Fruit fly (Drosophila melanogaster): ENCODE measurements around the gene CenG1A.

Gene CenG1A

DNA sequence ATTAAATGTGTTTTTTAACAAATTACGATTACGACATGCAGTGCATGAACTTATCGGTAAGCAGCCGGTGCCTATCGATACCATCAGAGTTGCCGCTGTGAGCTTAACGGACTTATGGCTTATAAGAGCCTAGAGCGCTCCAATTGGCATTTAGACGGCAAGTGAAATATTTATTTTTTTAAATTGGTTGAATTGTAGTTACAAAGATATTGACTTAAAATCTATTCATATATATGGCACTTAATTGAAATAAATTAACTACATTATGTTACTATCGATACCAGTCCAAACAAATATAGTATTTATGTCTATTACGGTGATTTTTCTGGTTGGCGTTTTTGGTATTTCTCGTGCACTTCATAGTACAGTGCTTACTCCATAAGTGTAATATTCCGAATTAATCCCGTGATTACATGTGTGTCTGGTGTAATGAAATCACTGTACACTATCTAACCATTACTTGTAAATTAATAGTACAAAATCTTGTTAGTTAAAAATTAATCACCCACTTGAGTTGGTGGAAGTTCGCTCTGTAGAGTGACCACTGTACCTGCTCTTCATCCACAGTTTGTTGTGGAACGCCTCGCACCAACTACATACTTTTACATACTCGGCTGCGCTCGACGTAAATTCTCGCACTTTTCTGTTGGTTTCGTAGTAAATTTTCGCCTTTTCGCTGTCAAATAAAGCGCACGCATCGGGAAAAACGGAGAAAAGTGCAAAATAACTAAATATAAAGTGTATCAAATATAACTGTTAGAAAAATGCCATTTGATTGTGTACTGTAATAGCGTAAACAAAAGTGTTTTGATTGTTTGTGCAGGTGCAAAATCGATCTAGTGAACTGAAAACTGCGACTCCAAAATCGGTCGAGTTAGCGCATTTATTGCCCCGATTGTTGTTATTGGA lies at the start of gene CenG1A, which contains the start of gene mRpS23:
CenG1A (plus strand) TSS at position 563 of the 909 bp plus-strand sequence.
mRpS23 (minus strand) TSS at position 71 of the 909 bp plus-strand sequence.
- peak; percentile 99 for TF ChIP-seq noc (tag; optimal IDR thresholded peaks at IDR 0.05)

DNA sequence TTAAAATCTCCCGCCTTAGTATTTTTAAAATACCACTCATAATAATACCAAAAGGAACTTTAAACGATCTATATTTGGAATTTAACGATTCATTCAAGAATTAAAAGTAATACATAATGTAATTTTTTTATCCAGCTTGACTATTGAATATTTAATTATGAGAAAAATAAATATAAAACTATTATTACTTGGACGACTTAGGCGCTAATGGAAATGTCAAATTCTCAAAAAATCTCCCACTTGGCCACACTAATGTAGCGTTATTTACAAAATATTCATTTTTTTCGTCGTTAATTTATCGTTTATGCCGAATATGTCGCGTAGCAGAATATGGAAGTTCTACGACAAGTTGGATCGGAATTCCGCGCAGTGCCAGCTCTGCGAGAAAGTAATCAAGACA lies 44.6 kb upstream of the CenG1A start, which contains the start of gene CG16863:
CG16863 (plus strand) TSS at position 245 of the 400 bp plus-strand sequence.
- no peak for TF ChIP-seq noc (tag; optimal IDR thresholded peaks at IDR 0.05)

DNA sequence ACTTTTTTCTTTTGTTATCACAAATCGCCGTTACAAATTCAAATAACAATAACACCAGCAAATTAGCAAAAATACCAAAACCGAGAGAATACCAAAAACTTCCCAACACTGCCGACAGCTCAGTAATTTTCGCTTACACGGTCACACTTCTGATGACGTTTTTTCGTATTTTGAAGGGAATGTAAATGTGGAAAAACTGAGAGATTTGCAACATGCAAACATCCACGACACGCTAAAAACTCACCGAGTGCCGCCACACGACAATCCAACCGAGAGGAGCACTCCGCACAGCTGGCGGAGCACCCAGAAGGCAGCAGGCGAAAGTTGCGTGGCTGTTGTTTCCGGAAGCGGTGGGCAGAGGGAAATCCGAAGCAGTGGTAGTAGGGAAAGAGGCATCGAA lies 42.0 kb upstream of the CenG1A start, which contains the start of gene Sec71:
Sec71 (plus strand) TSS at position 117 of the 400 bp plus-strand sequence.
- no peak for TF ChIP-seq noc (tag; optimal IDR thresholded peaks at IDR 0.05)

DNA sequence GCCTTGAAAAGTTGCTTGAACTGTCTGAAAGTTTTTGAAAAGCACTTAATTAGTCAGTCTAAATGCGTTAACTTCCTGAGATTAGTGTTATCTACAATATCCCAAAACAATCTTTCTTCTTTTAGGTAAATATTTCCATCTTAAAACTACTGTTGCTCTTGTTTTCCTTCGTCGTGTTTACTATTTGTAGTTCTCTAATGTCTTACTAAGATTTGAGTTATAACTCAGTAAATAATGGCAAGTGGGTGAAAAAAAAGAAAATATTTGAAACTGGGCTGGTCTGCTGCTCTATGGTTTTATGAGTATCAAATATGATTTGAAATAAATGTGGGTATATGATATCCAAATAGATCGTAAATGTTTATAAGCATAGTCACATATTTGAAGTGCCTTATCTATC lies 34.2 kb upstream of the CenG1A start:
- peak; percentile 46 for TF ChIP-seq noc (tag; optimal IDR thresholded peaks at IDR 0.05)

DNA sequence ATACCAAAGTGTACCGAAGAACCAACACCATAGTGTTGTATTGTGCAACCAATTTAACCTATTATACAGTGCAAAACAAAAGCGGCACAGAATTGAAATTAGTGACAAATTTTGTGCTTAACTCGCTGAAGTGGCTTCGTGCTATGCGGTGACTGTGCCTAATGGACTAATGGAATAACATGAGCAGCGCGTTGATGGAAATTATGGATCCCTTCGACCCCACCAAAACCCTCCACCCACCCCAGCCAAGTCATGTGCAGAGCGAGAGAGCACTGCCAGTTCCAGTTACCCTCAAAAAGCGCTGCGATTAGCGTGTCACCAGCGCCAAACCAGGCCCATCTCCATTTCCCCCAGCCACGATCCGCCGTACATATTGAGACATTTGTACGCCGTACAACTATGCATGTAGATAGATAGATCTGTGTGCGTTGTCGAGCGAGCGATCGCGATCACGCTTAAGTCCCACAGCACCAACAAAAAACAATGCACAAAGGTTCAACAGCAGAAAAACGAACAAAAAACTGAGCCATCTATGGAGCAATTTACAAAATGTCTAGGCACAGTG lies 33.2 kb upstream of the CenG1A start:
- no peak for TF ChIP-seq noc (tag; optimal IDR thresholded peaks at IDR 0.05)

DNA sequence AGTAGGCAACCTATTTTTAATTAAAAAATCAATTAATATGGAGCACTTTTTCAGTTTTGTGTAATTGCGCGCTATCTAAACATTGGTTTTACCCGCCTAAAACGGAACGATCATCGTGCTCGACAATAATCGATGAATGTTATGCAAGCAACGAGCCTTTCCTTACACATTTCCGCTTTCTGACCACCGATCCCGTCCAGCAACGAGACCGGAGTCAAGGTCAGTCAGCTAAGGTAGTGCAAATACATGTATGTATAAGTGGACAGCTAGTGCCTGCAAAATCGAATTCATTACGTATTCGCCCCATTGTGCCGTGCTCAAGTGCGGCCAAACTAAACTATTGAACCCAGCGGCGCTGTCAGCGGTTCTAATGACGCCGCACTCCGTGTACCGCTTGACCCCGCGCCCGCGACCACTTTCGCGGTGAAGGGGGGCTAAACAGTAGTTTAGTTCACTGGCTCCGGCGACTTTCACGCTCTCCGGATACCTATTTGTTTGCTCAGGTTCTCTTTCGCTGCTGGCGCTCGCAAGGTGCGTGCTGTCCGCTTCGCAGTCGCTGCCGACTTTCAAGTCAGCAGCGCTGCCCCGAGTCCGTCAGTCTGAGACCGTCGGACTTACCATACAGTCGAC lies 32.2 kb upstream of the CenG1A start, which contains the start of gene CAH1:
CAH1 (plus strand) TSS at position 595 of the 630 bp plus-strand sequence.
- TF ChIP-seq noc (tag; optimal IDR thresholded peaks at IDR 0.05), result no peak

DNA sequence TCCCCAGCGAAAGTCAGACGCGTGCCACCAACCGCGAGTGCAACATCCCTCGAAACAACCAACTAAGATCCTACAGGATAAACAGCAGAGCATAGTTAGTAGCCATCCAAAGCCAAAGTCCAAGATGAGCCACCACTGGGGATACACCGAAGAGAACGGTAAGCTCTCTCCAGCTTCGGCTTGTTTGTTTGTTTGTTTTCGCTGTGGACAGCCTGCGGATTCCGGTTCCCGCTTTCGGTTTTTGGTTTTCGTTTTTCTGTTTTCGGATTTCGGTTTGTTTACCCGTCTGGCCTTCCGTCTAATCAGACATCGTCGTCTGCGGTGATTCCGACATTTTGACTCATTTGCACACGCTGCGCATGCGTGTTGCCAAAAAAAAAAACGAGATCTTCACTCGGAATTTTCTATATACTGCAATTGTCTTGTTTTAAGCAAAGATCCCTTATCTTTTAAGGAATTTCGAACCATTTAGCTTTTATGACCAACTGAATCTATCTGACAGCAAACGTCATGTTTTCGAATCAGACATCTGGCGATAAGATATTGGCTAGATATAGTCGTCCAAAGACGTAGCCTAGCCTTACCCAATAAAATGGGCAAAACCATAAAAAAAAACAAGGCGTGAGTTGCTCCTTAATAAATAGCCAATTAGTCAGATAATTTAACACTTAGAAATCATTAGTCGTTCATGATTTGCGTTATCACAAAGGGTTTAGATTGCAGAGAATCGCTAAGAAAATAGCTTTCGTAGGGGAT lies 31.4 kb upstream of the CenG1A start:
- no peak for TF ChIP-seq noc (tag; optimal IDR thresholded peaks at IDR 0.05)

DNA sequence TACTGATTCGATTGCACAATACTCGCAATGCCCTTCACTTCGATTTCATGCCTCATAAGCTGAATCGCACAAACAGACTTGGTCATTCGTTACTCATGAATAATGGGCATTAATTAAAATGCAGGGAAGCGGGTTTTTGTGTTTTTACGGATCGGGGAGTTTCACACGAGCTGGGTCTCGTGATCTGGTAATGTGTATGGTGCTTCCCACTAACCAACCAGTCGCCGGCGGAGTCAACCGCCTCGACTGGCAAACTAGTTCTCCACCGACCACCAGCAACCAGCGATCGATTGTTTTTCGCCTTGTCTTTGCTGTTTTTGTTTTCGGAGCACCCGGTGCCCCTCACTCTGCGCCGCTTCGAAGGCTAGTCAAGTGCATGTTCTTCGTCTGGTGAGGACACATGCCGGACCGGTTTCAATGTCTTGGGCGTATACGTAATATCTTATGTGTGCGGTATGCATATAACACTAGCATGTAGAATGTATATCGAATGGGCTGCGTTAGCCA lies 30.8 kb upstream of the CenG1A start:
- TF ChIP-seq noc (tag; optimal IDR thresholded peaks at IDR 0.05), result no peak

DNA sequence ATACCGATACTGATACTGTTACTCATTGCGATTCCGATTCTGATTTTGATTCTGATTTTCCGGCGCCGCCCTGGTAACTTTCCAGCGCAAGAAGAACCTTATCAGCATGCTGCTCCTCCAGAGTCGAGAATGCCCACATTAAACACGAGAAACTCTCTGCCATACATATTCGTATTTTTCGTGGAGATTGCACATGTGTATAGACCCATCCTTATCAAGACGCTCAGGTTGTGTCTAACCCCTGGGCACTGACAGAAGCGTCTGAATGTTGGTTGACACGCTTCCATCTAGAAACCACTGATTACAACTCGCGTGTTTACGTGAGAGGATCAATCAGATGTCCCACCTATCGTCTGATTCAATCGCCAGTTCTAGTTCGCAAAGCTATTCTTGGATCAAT lies 30.2 kb upstream of the CenG1A start:
- no peak for TF ChIP-seq noc (tag; optimal IDR thresholded peaks at IDR 0.05)

DNA sequence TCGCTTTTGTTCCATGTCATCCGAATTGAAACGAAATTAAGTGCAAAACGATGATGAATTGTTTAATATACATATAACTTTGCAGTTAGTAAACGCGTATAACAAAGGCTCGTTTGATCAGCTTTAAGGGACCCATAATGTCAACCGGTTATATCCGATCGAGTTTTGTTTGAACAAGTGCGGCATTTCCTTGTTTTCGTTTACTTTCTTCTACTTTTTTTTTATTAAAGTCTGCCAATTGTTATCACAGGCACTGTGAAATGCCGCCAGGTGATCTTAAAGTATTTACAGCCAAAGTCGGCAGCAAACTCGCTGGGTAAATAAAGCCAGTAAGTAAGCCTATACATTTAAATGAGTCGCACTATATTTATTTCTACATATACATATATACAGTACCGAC lies 28.3 kb upstream of the CenG1A start:
- TF ChIP-seq noc (tag; optimal IDR thresholded peaks at IDR 0.05), result peak; percentile 32

DNA sequence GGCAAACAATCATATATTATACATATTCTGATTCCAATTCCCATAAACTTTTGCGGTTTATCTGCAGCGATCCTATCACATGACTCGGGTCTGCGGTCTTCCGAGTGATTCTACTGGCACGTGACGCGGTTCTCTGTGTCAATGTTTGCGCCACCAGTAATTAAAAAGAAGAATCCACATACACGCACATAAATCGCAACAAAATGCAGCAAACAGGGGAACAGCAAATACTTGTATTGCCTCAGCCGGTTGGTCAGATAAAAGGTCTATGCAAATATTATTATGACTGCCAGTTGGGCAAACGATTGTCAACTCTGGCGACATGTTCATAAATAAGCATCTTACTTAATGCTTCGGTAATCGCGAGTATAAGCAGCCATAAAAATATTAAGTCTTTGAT lies 27.4 kb upstream of the CenG1A start:
- no peak for TF ChIP-seq noc (tag; optimal IDR thresholded peaks at IDR 0.05)

DNA sequence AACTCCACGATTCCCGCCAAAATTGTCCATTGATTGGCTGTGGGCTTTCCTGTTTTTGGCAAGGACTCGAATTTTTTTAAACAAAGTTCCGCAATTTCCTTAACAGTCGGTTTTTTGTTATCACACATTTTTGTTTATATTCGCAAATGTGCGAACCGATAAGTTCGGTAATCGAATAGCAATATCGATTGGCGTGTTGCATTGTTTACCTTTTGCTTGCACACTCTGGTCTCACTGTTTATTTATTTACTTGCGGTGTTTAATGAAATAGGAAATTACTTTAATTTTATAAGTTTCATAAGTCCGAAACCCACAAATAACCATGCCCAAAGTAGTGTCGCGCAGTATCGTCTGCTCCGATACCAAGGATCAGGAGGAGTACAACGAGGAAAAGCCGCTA lies 24.0 kb upstream of the CenG1A start, which contains the start of the genes Adat1 and CG16865:
Adat1 (minus strand) TSS at position 152 of the 400 bp plus-strand sequence.
CG16865 (plus strand) TSS at position 200 of the 400 bp plus-strand sequence.
- TF ChIP-seq noc (tag; optimal IDR thresholded peaks at IDR 0.05), result no peak

DNA sequence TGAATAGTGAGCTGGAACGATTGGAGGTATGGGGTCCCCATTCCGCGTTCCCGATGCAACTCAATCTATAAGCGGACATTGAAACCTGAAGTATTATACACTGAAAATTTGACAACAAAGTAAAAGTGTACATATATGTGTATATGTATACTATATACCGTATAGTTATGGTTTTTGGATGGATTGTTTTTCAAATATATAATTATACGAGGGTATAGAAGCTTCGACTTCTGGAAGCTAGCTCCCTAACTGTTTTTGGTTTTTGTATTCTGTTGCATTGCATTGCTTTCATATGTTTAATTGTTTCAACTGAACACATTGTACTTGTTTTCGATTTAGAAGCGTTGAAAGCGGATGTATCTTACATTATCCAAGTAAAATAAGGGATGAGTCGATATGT lies 22.2 kb upstream of the CenG1A start, which contains the start of gene CG16888:
CG16888 (minus strand) TSS at position 101 of the 400 bp plus-strand sequence.
- TF ChIP-seq noc (tag; optimal IDR thresholded peaks at IDR 0.05), result no peak

DNA sequence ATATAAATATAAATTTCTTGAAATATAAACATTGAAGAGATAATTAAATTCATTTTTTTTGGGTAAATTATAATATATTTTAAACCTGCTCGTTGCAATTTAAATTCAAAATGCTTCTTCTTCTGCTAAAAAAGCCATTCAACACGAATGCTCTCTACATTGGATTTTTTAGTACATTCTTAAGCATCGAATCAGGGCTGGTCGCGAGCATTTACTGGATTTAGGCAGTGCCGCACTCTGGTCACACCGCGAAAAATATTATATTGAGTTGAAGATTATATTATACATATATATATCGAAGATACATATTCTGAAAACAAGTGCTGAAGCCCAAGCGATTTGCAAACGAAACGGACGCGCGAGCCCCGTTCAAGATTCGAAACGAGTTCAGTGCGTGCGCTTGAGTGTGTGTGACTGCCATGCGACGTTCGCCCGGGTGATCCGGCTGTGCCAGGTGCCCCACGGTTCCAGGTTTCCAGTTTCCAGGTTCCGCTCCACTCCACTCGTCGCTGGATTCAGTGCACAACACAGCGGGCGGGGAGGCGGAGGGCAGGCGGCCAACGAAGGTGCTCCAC lies 21.7 kb upstream of the CenG1A start, which contains the start of gene Sos:
Sos (plus strand) TSS at position 213 of the 575 bp plus-strand sequence.
- no peak for TF ChIP-seq noc (tag; optimal IDR thresholded peaks at IDR 0.05)

DNA sequence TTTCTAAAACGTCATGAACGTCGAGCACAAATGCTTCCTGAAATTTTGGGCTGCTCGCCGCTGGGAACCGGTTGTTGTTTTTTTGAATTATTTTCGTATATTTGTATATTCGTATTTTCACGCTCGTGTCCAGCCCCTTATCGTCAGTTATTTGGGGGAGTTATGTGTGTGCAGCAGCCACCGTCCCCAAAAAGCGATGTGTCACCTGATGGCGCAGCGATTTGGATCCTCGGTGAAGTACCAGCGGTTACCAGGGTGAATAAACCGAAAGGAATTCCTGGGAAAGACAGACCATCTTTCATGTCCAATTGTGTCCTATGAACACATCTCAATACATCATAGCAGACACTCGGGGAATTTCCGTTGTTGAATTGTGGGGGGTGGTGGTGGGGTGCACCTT lies 15.2 kb upstream of the CenG1A start:
- no peak for TF ChIP-seq noc (tag; optimal IDR thresholded peaks at IDR 0.05)
